Worm (Caenorhabditis elegans) whole organism, midembryonic: ENCODE measurements around the gene lpd-9.

ENCODE experiments used
- T22C8.4 ChIP-seq: fragments of 200-800 bp; sonication (Bioruptor generic); IDR thresholded peaks from 2 replicates; pipeline ENCODE4 v1.3.6; 2022; ENCODE audit warnings: missing genetic modification characterization, missing compliant biosample characterization
- ztf-23 ChIP-seq: fragments of 200-800 bp; sonication (Bioruptor generic); IDR thresholded peaks from 2 replicates; pipeline ENCODE4 v1.3.6; 2022; ENCODE audit warnings: missing genetic modification reagents, missing genetic modification characterization, missing compliant biosample characterization
- ztf-29 ChIP-seq: fragments of 200-800 bp; sonication (Bioruptor generic); IDR thresholded peaks from 2 replicates; pipeline ENCODE4 v1.3.6; 2022; ENCODE audit warnings: missing genetic modification reagents, missing genetic modification characterization, missing compliant biosample characterization

DNA sequence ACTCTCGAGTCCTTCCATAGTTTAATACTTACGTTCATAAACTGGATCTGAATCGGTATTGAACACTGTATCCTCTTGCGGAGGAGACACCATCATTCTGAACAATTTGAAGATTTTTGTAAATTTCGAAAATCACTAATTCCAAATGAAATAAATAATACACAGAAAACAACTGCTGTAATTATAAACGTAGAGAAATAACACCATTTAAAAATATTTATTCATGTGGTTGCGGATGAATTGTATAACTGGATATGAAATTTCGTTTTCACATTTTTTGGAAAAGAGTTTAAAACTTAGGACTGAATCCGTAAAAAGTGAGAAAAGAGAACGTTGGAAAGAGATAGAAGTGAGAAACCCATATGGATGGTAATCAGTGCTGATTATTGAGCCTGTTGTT lies 879 bp upstream of the lpd-9 start, which contains the start of gene mics-1:
- TF ChIP-seq ztf-29 (GFP tag; lab: Robert Waterston, UW) (no peak), T22C8.4 (GFP tag; lab: Robert Waterston, UW) (no peak), ztf-23 (no peak)
